Fruit fly (Drosophila melanogaster) whole organism, pupa: Measurements from ENCODE around the gene CG9467.

Source experiments
- CG10348 ChIP-seq: fragments of 200-800 bp; sonication (Bioruptor generic); IDR thresholded peaks from 2 replicates; pipeline ENCODE4 v1.3.6; 2022; ENCODE audit warnings: missing biosample characterization, missing genetic modification characterization
- CG12605 ChIP-seq: fragments of 200-800 bp; sonication (Bioruptor generic); IDR thresholded peaks from 2 replicates; pipeline ENCODE4 v1.3.6; 2022; ENCODE audit warnings: missing biosample characterization, missing genetic modification characterization
- CG13204 ChIP-seq: fragments of 200-800 bp; sonication (Bioruptor generic); optimal IDR thresholded peaks from 2 replicates; lab custom pipeline; 2018; ENCODE audit warnings: missing biosample characterization, mild to moderate bottlenecking, missing genetic modification characterization, moderate library complexity
- CG14655 ChIP-seq: fragments of 200-800 bp; sonication (Bioruptor generic); optimal IDR thresholded peaks from 3 replicates; lab custom pipeline; 2017; ENCODE audit warnings: mild to moderate bottlenecking, missing biosample characterization, missing genetic modification reagents, missing genetic modification characterization
- CG15710 ChIP-seq: fragments of 200-800 bp; sonication (Bioruptor generic); optimal IDR thresholded peaks from 2 replicates; lab custom pipeline; 2018; ENCODE audit warnings: missing biosample characterization, mild to moderate bottlenecking, missing genetic modification characterization, moderate library complexity
- CG17806 ChIP-seq: fragments of 200-800 bp; sonication (Bioruptor generic); optimal IDR thresholded peaks from 2 replicates; lab custom pipeline; 2018; ENCODE audit warnings: missing biosample characterization, mild to moderate bottlenecking, missing genetic modification characterization, moderate library complexity
- CG32121 ChIP-seq: fragments of 200-800 bp; sonication (Bioruptor generic); IDR thresholded peaks from 2 replicates; pipeline ENCODE4 v1.3.6; 2022; ENCODE audit warnings: missing biosample characterization, missing genetic modification characterization
- CG34367 ChIP-seq: fragments of 200-800 bp; sonication (Bioruptor generic); optimal IDR thresholded peaks from 2 replicates; lab custom pipeline; 2018; ENCODE audit warnings: missing biosample characterization, mild to moderate bottlenecking, missing genetic modification characterization
- CG4496 ChIP-seq: fragments of 200-800 bp; sonication (Bioruptor generic); IDR thresholded peaks from 3 replicates; pipeline ENCODE4 v1.3.6; 2022; ENCODE audit warnings: missing biosample characterization, missing genetic modification characterization
- CG8159 ChIP-seq: fragments of 200-800 bp; sonication (Bioruptor generic); optimal IDR thresholded peaks from 3 replicates; lab custom pipeline; 2018; ENCODE audit warnings: missing biosample characterization, mild to moderate bottlenecking, missing genetic modification characterization, moderate library complexity
- CG8301 ChIP-seq: fragments of 200-800 bp; sonication (Bioruptor generic); optimal IDR thresholded peaks from 2 replicates; lab custom pipeline; 2018; ENCODE audit warnings: missing biosample characterization, mild to moderate bottlenecking, missing genetic modification characterization
- CG9948 ChIP-seq: fragments of 200-800 bp; sonication (Bioruptor generic); optimal IDR thresholded peaks from 2 replicates; lab custom pipeline; 2018; ENCODE audit warnings: missing biosample characterization, mild to moderate bottlenecking, missing genetic modification characterization, moderate library complexity
- D1 ChIP-seq: fragments of 200-800 bp; sonication (Bioruptor generic); optimal IDR thresholded peaks from 2 replicates; lab custom pipeline; 2018; ENCODE audit warnings: missing biosample characterization, mild to moderate bottlenecking, missing genetic modification characterization, moderate library complexity
- EcR ChIP-seq: fragments of 200-800 bp; sonication (Bioruptor generic); optimal IDR thresholded peaks from 3 replicates; lab custom pipeline; 2019; ENCODE audit warnings: missing biosample characterization, missing genetic modification characterization, mild to moderate bottlenecking, moderate library complexity, missing genetic modification reagents
- Ets98B ChIP-seq: fragments of 200-800 bp; sonication (Bioruptor generic); IDR thresholded peaks from 2 replicates; pipeline ENCODE4 v1.3.6; 2022; ENCODE audit warnings: missing biosample characterization, missing genetic modification characterization
- Pif1A ChIP-seq: fragments of 200-800 bp; sonication (Bioruptor generic); optimal IDR thresholded peaks from 3 replicates; lab custom pipeline; 2016; ENCODE audit warnings: missing biosample characterization, missing genetic modification characterization
- Pif1B ChIP-seq: fragments of 200-800 bp; sonication (Bioruptor generic); optimal IDR thresholded peaks from 3 replicates; lab custom pipeline; 2016; ENCODE audit warnings: missing biosample characterization, missing genetic modification characterization
- Snoo ChIP-seq: fragments of 200-800 bp; sonication (Bioruptor generic); optimal IDR thresholded peaks from 3 replicates; lab custom pipeline; 2017; ENCODE audit warnings: missing biosample characterization, mild to moderate bottlenecking, missing genetic modification characterization, inconsistent platforms
- fd96Ca ChIP-seq: fragments of 200-800 bp; sonication (Bioruptor generic); IDR thresholded peaks from 3 replicates; pipeline ENCODE4 v1.3.6; 2022; ENCODE audit warnings: missing biosample characterization, missing genetic modification characterization
- gl ChIP-seq: fragments of 200-800 bp; sonication (Bioruptor generic); optimal IDR thresholded peaks from 2 replicates; lab custom pipeline; 2018; ENCODE audit warnings: missing biosample characterization, mild to moderate bottlenecking, missing genetic modification characterization
- rn ChIP-seq: fragments of 200-800 bp; sonication (Bioruptor generic); IDR thresholded peaks from 2 replicates; pipeline ENCODE4 v1.3.6; 2022; ENCODE audit warnings: missing biosample characterization, missing genetic modification characterization

CG9467 gene

DNA sequence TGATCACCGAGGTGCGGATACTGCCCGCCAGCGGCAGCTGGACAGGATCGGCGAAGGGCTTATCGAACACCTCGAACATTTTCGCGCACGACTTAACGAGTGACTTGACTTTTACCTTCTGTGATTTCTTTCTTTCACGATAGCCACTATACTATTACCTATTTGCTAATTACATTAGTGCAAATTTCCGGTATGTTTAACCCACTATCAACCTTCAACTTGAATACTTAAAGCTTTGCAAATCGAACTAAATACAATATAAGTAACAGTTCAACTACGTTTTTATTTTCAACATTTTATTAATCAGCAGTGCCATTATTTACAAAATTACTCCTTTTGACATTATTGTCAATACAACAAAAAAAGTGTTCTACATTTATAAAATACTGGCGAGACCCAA is 16.1 kb upstream of the CG9467 start, which contains the start of gene CG16904:
Gene CG16904, minus strand, starts transcription at position 101 of the 400 bp plus-strand sequence.
- TF ChIP-seq CG4496 (no peak), rn (GFP tag; lab: Robert Waterston, UW) (no peak), CG9948 (tag; lab: Kevin White, UChicago) (no peak), CG8159 (no peak), CG10348 (GFP tag; lab: Robert Waterston, UW) (no peak)

DNA sequence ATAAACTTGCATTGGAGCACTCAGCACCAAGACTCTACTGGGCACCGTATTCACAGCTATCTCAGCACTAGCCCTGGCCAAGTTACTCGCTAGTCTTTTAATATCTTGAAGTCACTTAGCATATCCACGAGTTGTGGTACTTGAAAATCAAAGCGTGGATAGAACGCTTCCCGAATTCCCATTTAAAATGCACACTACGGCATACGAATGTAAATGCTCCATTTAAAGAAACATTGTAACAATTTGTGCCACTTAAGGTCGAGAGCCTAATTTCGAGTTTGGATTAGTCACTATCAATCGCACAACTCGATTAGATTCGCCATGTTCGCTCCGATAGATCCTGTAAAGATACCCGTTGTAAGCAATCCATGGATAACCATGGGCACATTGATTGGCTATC is 13.0 kb upstream of the CG9467 start, which contains the start of gene eloF:
Gene eloF, plus strand, starts transcription at position 301 of the 400 bp plus-strand sequence.
- TF ChIP-seq Pif1A, result no peak
- TF ChIP-seq Snoo (tag; lab: Kevin White, UChicago), result no peak
- TF ChIP-seq CG15710 (tag; lab: Kevin White, UChicago), result no peak
- TF ChIP-seq rn (GFP tag; lab: Robert Waterston, UW), result no peak
- no peak for TF ChIP-seq CG13204 (GFP tag; lab: Kevin White, UChicago)
- no peak for TF ChIP-seq CG32121 (GFP tag; lab: Robert Waterston, UW)
- no peak for TF ChIP-seq CG10348 (GFP tag; lab: Robert Waterston, UW)
- TF ChIP-seq CG8159, result no peak
- no peak for TF ChIP-seq CG17806 (tag; lab: Kevin White, UChicago)
- TF ChIP-seq gl (tag; lab: Kevin White, UChicago), result no peak
- no peak for TF ChIP-seq D1 (tag; lab: Kevin White, UChicago)
- no peak for TF ChIP-seq Ets98B (GFP tag; lab: Robert Waterston, UW)

DNA sequence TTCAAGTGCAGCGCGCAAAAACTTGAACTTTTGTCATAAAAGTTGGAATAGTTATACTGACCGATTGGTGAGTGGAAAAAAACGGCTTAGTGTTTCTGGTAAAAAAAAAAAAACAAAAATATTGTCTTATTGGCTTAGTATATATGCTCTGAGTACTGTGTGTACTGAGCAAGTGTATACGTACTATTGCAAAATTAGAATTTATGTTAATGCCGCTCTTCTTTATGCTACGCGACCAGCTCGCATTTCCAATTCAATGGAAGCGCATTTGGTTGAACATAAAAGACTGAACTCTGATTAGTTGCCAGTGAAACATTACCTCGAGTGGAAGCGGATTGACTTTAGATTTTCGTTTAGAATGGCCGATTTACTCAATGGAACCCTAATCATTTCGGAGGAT is 11.6 kb upstream of the CG9467 start, which contains the start of gene CG8534:
Gene CG8534, plus strand, starts transcription at position 301 of the 400 bp plus-strand sequence.
- TF ChIP-seq CG8159 (no peak), CG9948 (tag; lab: Kevin White, UChicago) (no peak), Ets98B (GFP tag; lab: Robert Waterston, UW) (no peak)

DNA sequence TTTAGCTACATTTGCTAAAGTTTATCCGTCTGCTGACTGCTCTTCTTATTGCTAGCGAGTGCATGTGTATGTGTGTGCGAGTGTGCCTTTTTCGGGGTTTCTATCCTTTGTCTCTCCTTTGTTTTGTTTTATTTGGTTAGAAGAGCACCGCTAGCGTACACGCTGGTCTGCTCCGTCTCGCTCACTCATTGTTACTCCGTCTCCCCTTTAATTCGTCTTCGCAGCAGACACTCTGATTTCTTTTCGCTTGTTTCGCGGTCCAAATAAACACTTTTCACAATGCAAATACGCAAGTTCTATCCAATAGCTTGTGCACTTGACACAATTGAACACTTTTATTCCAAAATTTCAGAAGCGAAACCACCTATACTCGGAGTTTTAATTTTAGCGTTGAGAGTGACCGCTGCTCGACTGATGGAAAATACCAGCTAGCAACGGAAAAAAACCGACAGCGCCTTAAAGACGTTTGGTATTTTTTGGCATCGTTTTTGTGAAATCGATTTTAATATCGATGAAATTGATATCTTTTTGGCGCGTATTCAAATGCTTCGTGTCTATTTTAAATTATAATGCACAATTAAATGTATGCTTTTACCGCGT is 8.2 kb upstream of the CG9467 start, which contains the start of gene FBXO11:
Gene FBXO11, minus strand, starts transcription at position 423 of the 600 bp plus-strand sequence.
- TF ChIP-seq CG15710 (tag; lab: Kevin White, UChicago) (no peak), fd96Ca (GFP tag; lab: Robert Waterston, UW) (peak; percentile 72; the same call in 2 of the 3 replicates), CG4496 (peak; percentile 83; the same call in 2 of the 3 replicates), CG14655 (no peak), CG8159 (peak; percentile 43), D1 (tag; lab: Kevin White, UChicago) (no peak), CG8301 (tag; lab: Kevin White, UChicago) (no peak), gl (tag; lab: Kevin White, UChicago) (peak; percentile 88), Ets98B (GFP tag; lab: Robert Waterston, UW) (peak; percentile 57), CG34367 (peak; percentile 75), CG17806 (tag; lab: Kevin White, UChicago) (peak; percentile 47), Pif1B (GFP tag; lab: Kevin White, UChicago) (no peak), CG9948 (tag; lab: Kevin White, UChicago) (no peak), CG32121 (GFP tag; lab: Robert Waterston, UW) (peak; percentile 83), CG12605 (peak; percentile 65), EcR (GFP tag; lab: Kevin White, UChicago) (peak; percentile 76), CG10348 (GFP tag; lab: Robert Waterston, UW) (no peak), CG13204 (GFP tag; lab: Kevin White, UChicago) (no peak), rn (GFP tag; lab: Robert Waterston, UW) (peak; percentile 55; the same call in 1 of the 2 replicates), Snoo (tag; lab: Kevin White, UChicago) (peak; percentile 62), Pif1A (no peak)

DNA sequence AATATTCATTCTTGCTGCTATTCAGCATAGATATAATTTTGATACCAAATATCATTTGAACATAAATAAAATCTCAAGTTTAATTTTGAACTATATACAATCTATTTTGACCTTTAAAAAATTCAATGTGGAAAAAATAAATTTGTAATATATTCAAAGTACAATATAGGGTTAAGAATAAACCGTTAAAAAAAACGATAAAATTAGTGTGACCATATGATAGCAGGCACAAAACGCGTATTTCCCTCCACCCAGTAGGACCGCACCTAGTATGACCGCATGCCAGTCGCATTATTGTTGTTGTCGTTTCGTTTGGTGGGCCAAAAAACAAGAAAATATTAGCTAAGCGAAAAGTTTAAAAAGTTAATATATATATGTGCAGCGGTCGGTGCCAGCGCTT is 7.8 kb downstream of the CG9467 start, which contains the start of gene CG8516:
Gene CG8516, plus strand, starts transcription at position 278 of the 400 bp plus-strand sequence.
- TF ChIP-seq CG8301 (tag; lab: Kevin White, UChicago) (peak; percentile 25), Snoo (tag; lab: Kevin White, UChicago) (no peak), CG34367 (no peak), gl (tag; lab: Kevin White, UChicago) (no peak), CG8159 (peak; percentile 35), EcR (GFP tag; lab: Kevin White, UChicago) (peak; percentile 11), Ets98B (GFP tag; lab: Robert Waterston, UW) (peak; percentile 20; the same call in 1 of the 2 replicates), fd96Ca (GFP tag; lab: Robert Waterston, UW) (no peak), CG17806 (tag; lab: Kevin White, UChicago) (peak; percentile 34), CG15710 (tag; lab: Kevin White, UChicago) (peak; percentile 16), CG32121 (GFP tag; lab: Robert Waterston, UW) (peak; percentile 53; the same call in 1 of the 2 replicates), CG4496 (no peak)
- TF ChIP-seq, all 21 proteins: peak for 7

DNA sequence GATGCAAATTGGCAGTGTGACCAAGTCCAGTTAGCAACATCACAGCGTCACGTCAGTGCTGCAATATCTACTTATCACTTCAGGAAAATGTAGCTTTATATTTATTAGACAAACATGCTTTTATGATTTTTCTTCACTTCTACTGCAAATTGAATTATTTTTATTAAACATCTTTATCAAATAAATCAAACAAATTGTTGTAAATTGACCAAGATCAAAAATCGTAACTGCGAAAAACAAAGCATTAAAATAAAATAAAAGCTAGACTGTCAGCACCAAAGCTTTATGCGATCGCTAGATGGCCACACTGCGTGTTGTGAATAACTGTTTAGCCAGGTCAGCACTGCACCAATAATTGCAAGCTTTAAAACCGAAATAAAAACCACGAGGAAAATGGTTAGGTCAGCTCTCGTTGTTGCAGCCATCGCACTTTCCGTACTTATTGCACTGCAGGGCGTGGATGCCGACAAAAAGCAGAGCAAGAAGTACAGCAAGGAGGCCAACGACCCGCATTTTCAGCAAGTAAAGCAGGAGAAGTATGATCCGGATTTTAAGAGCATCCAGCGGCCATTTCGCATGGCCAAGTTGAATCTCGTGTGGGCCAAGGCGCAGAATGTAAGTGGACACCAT is 9.5 kb downstream of the CG9467 start, which contains the start of the genes CG12945 and CG8507:
Gene CG12945, minus strand, starts transcription at position 45 of the 630 bp plus-strand sequence.
Gene CG8507, plus strand, starts transcription at position 307 of the 630 bp plus-strand sequence.
- no peak for TF ChIP-seq CG4496
- no peak for TF ChIP-seq fd96Ca (GFP tag; lab: Robert Waterston, UW)
- TF ChIP-seq EcR (GFP tag; lab: Kevin White, UChicago), result peak; percentile 91
- peak; percentile 6 for TF ChIP-seq CG34367
- TF ChIP-seq CG9948 (tag; lab: Kevin White, UChicago), result peak; percentile 29
- no peak for TF ChIP-seq CG12605
- TF ChIP-seq CG32121 (GFP tag; lab: Robert Waterston, UW), result no peak
- TF ChIP-seq CG8159, result peak; percentile 61
- TF ChIP-seq CG14655, result no peak
- TF ChIP-seq CG8301 (tag; lab: Kevin White, UChicago), result peak; percentile 28
- TF ChIP-seq Snoo (tag; lab: Kevin White, UChicago), result peak; percentile 25
- no peak for TF ChIP-seq gl (tag; lab: Kevin White, UChicago)
- TF ChIP-seq rn (GFP tag; lab: Robert Waterston, UW), result no peak
- no peak for TF ChIP-seq CG10348 (GFP tag; lab: Robert Waterston, UW)
- TF ChIP-seq CG15710 (tag; lab: Kevin White, UChicago), result peak; percentile 52
- TF ChIP-seq CG13204 (GFP tag; lab: Kevin White, UChicago), result no peak
- TF ChIP-seq D1 (tag; lab: Kevin White, UChicago), result no peak
- TF ChIP-seq Ets98B (GFP tag; lab: Robert Waterston, UW), result no peak
- TF ChIP-seq Pif1B (GFP tag; lab: Kevin White, UChicago), result no peak
- no peak for TF ChIP-seq Pif1A
- TF ChIP-seq CG17806 (tag; lab: Kevin White, UChicago), result peak; percentile 11
- TF ChIP-seq, all 21 proteins: peak for 8
